Worm (Caenorhabditis elegans) whole organism, mixed stage, embryonic: ENCODE results near the gene fbxa-182.

Experiments
- pha-4 ChIP-seq: fragments of 150-350 bp; optimal IDR thresholded peaks from 2 replicates; lab custom pipeline; 2018; ENCODE audit warnings: missing biosample characterization, missing genetic modification reagents, missing genetic modification characterization
- sptf-1 ChIP-seq: sonication (generic microtip); optimal IDR thresholded peaks from 2 replicates; lab custom pipeline; 2017; ENCODE audit warnings: mild to moderate bottlenecking, missing genetic modification characterization, moderate library complexity, missing compliant biosample characterization

ce11 chrII:2438944-2439343 is 26.4 kb upstream of the fbxa-182 start:
- TF ChIP-seq pha-4 (tag; lab: Kevin White, UChicago), result no peak
- no peak for TF ChIP-seq sptf-1
